Fruit fly (Drosophila melanogaster) whole organism, embryonic: ENCODE data around the gene CG12118.
A peak's percentile ranks its signal among the peaks of the same experiment; 100 is the strongest.

ENCODE experiments used
- Awh ChIP-seq: fragments of 200-800 bp; sonication (Bioruptor generic); IDR thresholded peaks from 2 replicates; pipeline ENCODE4, ENCODE4 v1.3.6; 2022; ENCODE audit warnings: missing biosample characterization, missing genetic modification characterization
- C15 ChIP-seq: fragments of 200-800 bp; sonication (Bioruptor generic); IDR thresholded peaks from 3 replicates; pipeline ENCODE4 v1.3.6; 2022; ENCODE audit warnings: missing biosample characterization, missing genetic modification characterization
- CG10267 ChIP-seq: fragments of 200-800 bp; sonication (Bioruptor generic); optimal IDR thresholded peaks from 2 replicates; lab custom pipeline; 2018; ENCODE audit warnings: missing biosample characterization, mild to moderate bottlenecking, missing genetic modification characterization, moderate library complexity
- CG11695 ChIP-seq: fragments of 200-800 bp; sonication (Bioruptor generic); IDR thresholded peaks from 3 replicates; pipeline ENCODE4 v1.3.6; 2022; ENCODE audit warnings: missing biosample characterization, missing genetic modification characterization
- CG12236 ChIP-seq: fragments of 200-800 bp; sonication (Bioruptor generic); optimal IDR thresholded peaks from 2 replicates; lab custom pipeline; 2016; ENCODE audit warnings: missing biosample characterization, missing genetic modification characterization
- CG12744 ChIP-seq: fragments of 200-800 bp; sonication (Bioruptor generic); optimal IDR thresholded peaks from 2 replicates; lab custom pipeline; 2016; ENCODE audit warnings: missing biosample characterization, missing genetic modification characterization
- CG13287 ChIP-seq: fragments of 200-800 bp; sonication (Bioruptor generic); IDR thresholded peaks from 2 replicates; pipeline ENCODE4 v1.3.6; 2022; ENCODE audit warnings: missing biosample characterization, missing genetic modification characterization; ENCODE audit not compliant: partially characterized antibody
- CG13894 ChIP-seq: fragments of 200-800 bp; sonication (Bioruptor generic); optimal IDR thresholded peaks from 3 replicates; lab custom pipeline; 2018; ENCODE audit warnings: missing biosample characterization, mild to moderate bottlenecking, missing genetic modification characterization, moderate library complexity
- CG14050 ChIP-seq: fragments of 200-800 bp; sonication (Bioruptor generic); IDR thresholded peaks from 3 replicates; pipeline ENCODE4 v1.3.6; 2022; ENCODE audit warnings: missing biosample characterization, missing genetic modification characterization
- CG15479 ChIP-seq: fragments of 200-800 bp; sonication (Bioruptor generic); optimal IDR thresholded peaks from 3 replicates; lab custom pipeline; 2019; ENCODE audit warnings: missing biosample characterization, mild to moderate bottlenecking, missing genetic modification characterization, moderate library complexity
- CG17612 ChIP-seq: fragments of 200-800 bp; sonication (Bioruptor generic); IDR thresholded peaks from 2 replicates; pipeline ENCODE4 v1.3.6; 2022; ENCODE audit warnings: missing biosample characterization, missing genetic modification characterization
- CG2129 ChIP-seq: fragments of 200-800 bp; sonication (Bioruptor generic); IDR thresholded peaks from 2 replicates; pipeline ENCODE4 v1.3.6; 2022; ENCODE audit warnings: missing biosample characterization, missing genetic modification characterization; ENCODE audit not compliant: partially characterized antibody
- CG32772 ChIP-seq: fragments of 200-800 bp; sonication (Bioruptor generic); IDR thresholded peaks from 2 replicates; pipeline ENCODE4 v1.3.6; 2022; ENCODE audit warnings: missing biosample characterization, missing genetic modification characterization
- CG34376 ChIP-seq: fragments of 200-800 bp; sonication (Bioruptor generic); optimal IDR thresholded peaks from 2 replicates; lab custom pipeline; 2018; ENCODE audit warnings: missing biosample characterization, mild to moderate bottlenecking, missing genetic modification characterization
- CG3726 ChIP-seq: fragments of 200-800 bp; sonication (Bioruptor generic); IDR thresholded peaks from 3 replicates; pipeline ENCODE4, ENCODE4 v1.3.6; 2022; ENCODE audit warnings: missing biosample characterization, missing genetic modification characterization
- CG4282 ChIP-seq: fragments of 200-800 bp; sonication (Bioruptor generic); optimal IDR thresholded peaks from 2 replicates; lab custom pipeline; 2016; ENCODE audit warnings: missing biosample characterization, missing genetic modification characterization
- CG5953 ChIP-seq: fragments of 200-800 bp; sonication (Bioruptor generic); IDR thresholded peaks from 2 replicates; pipeline ENCODE4 v1.3.6; 2022; ENCODE audit warnings: missing biosample characterization, missing genetic modification characterization
- CG6854 ChIP-seq: fragments of 200-800 bp; sonication (Bioruptor generic); optimal IDR thresholded peaks from 3 replicates; lab custom pipeline; 2017; ENCODE audit warnings: missing biosample characterization, mild to moderate bottlenecking, missing genetic modification characterization
- CG8388 ChIP-seq: fragments of 200-800 bp; sonication (Bioruptor generic); optimal IDR thresholded peaks from 2 replicates; lab custom pipeline; 2019; ENCODE audit warnings: missing biosample characterization, mild to moderate bottlenecking, missing genetic modification characterization, moderate library complexity
- D19A ChIP-seq: fragments of 200-800 bp; optimal IDR thresholded peaks from 3 replicates; lab custom pipeline; 2019; ENCODE audit warnings: missing biosample characterization, mild to moderate bottlenecking, missing genetic modification characterization, moderate library complexity
- Dad ChIP-seq: fragments of 200-800 bp; sonication (Bioruptor generic); optimal IDR thresholded peaks from 3 replicates; lab custom pipeline; 2016; ENCODE audit warnings: missing biosample characterization, missing genetic modification characterization
- ERR ChIP-seq: fragments of 200-800 bp; sonication (Bioruptor generic); optimal IDR thresholded peaks from 2 replicates; lab custom pipeline; 2016; ENCODE audit warnings: missing biosample characterization, missing genetic modification characterization
- Elba2 ChIP-seq: fragments of 200-800 bp; sonication (Bioruptor generic); optimal IDR thresholded peaks from 3 replicates; lab custom pipeline; 2016; ENCODE audit warnings: missing biosample characterization, missing genetic modification characterization
- Ets97D ChIP-seq: fragments of 200-800 bp; sonication (Bioruptor generic); optimal IDR thresholded peaks from 3 replicates; lab custom pipeline; 2016; ENCODE audit warnings: missing biosample characterization, missing genetic modification characterization
- GATAe ChIP-seq: fragments of 200-800 bp; sonication (Bioruptor generic); conservative IDR thresholded peaks from 2 replicates; pipeline ENCODE4 v1.3.6; 2022; ENCODE audit warnings: missing biosample characterization, missing genetic modification characterization
- Med ChIP-seq: fragments of 200-800 bp; sonication (Bioruptor generic); peaks from one replicate; lab custom pipeline; 2016; ENCODE audit warnings: missing biosample characterization, missing genetic modification characterization, mild to moderate bottlenecking, inconsistent platforms, moderate library complexity
- NC2β ChIP-seq: fragments of 200-800 bp; sonication (Bioruptor generic); optimal IDR thresholded peaks from 2 replicates; lab custom pipeline; 2016; ENCODE audit warnings: missing biosample characterization, missing genetic modification characterization
- Optix ChIP-seq: fragments of 200-800 bp; sonication (Bioruptor generic); IDR thresholded peaks from 3 replicates; pipeline ENCODE4 v1.3.6; 2022; ENCODE audit warnings: missing biosample characterization, missing genetic modification characterization
- Ptx1 ChIP-seq: fragments of 200-800 bp; sonication (Bioruptor generic); IDR thresholded peaks from 2 replicates; pipeline ENCODE4 v1.3.6; 2022; ENCODE audit warnings: missing biosample characterization, missing genetic modification characterization
- Taf1 ChIP-seq: fragments of 200-800 bp; sonication (Bioruptor generic); IDR thresholded peaks from 2 replicates; pipeline ENCODE4 v1.3.6; 2022; ENCODE audit warnings: missing biosample characterization, missing genetic modification characterization
- Vsx1 ChIP-seq: fragments of 200-800 bp; sonication (Bioruptor generic); optimal IDR thresholded peaks from 2 replicates; lab custom pipeline; 2017; ENCODE audit warnings: missing biosample characterization, mild to moderate bottlenecking, missing genetic modification characterization, missing genetic modification reagents
- ac ChIP-seq: fragments of 200-800 bp; sonication (Bioruptor generic); optimal IDR thresholded peaks from 3 replicates; lab custom pipeline; 2017; ENCODE audit warnings: missing biosample characterization, mild to moderate bottlenecking, missing genetic modification characterization
- aop ChIP-seq: fragments of 200-800 bp; sonication (Bioruptor generic); IDR thresholded peaks from 2 replicates; pipeline ENCODE4 v1.3.6; 2022; ENCODE audit warnings: missing biosample characterization, missing genetic modification characterization
- br ChIP-seq: fragments of >200 bp; optimal IDR thresholded peaks from 2 replicates; lab custom pipeline; 2017
- cad ChIP-seq: fragments of >200 bp; optimal IDR thresholded peaks from 2 replicates; lab custom pipeline; 2017; ENCODE audit warnings: missing biosample characterization, missing genetic modification characterization
- chinmo ChIP-seq: fragments of 200-800 bp; sonication (Bioruptor generic); IDR thresholded peaks from 4 replicates; pipeline ENCODE4 v1.3.6; 2022; ENCODE audit warnings: missing biosample characterization, missing genetic modification characterization; ENCODE audit not compliant: partially characterized antibody
- crol ChIP-seq: fragments of 200-800 bp; sonication (Bioruptor generic); IDR thresholded peaks from 2 replicates; pipeline ENCODE4 v1.3.6; 2022; ENCODE audit warnings: missing biosample characterization, missing genetic modification characterization
- dimm ChIP-seq: fragments of 200-800 bp; sonication (Bioruptor generic); IDR thresholded peaks from 2 replicates; pipeline ENCODE4 v1.3.6; 2022; ENCODE audit warnings: missing biosample characterization, missing genetic modification characterization
- esg ChIP-seq: fragments of 200-800 bp; sonication (Bioruptor generic); conservative IDR thresholded peaks from 2 replicates; pipeline ENCODE4 v1.3.6; 2022; ENCODE audit warnings: missing biosample characterization, missing genetic modification characterization
- ftz-f1 ChIP-seq: fragments of 200-800 bp; sonication (Bioruptor generic); optimal IDR thresholded peaks from 2 replicates; lab custom pipeline; 2016; ENCODE audit warnings: missing biosample characterization, missing genetic modification characterization
- gcm ChIP-seq: fragments of 200-800 bp; sonication (Bioruptor generic); optimal IDR thresholded peaks from 2 replicates; lab custom pipeline; 2019; ENCODE audit warnings: missing biosample characterization, mild to moderate bottlenecking, missing genetic modification characterization, moderate library complexity
- gsb ChIP-seq: fragments of 200-800 bp; sonication (Bioruptor generic); IDR thresholded peaks from 2 replicates; pipeline ENCODE4 v1.3.6; 2022; ENCODE audit warnings: missing biosample characterization, missing genetic modification characterization
- gt ChIP-seq: fragments of 200-800 bp; sonication (Bioruptor generic); IDR thresholded peaks from 2 replicates; pipeline ENCODE4 v1.3.6; 2022; ENCODE audit warnings: missing biosample characterization, missing genetic modification characterization
- ham ChIP-seq: fragments of 200-800 bp; sonication (Bioruptor generic); IDR thresholded peaks from 2 replicates; pipeline ENCODE4 v1.3.6; 2022; ENCODE audit warnings: missing biosample characterization, missing genetic modification characterization
- hth ChIP-seq: fragments of >200 bp; optimal IDR thresholded peaks from 2 replicates; lab custom pipeline; 2017; ENCODE audit warnings: inconsistent platforms
- ind ChIP-seq: fragments of 200-800 bp; sonication (Bioruptor generic); optimal IDR thresholded peaks from 3 replicates; lab custom pipeline; 2016; ENCODE audit warnings: missing biosample characterization, missing genetic modification characterization
- lmd ChIP-seq: fragments of 200-800 bp; sonication (Bioruptor generic); IDR thresholded peaks from 2 replicates; pipeline ENCODE4 v1.3.6; 2022; ENCODE audit warnings: missing biosample characterization, missing genetic modification characterization
- onecut ChIP-seq: fragments of 200-800 bp; sonication (Bioruptor generic); IDR thresholded peaks from 2 replicates; pipeline ENCODE4 v1.3.6; 2022; ENCODE audit warnings: missing biosample characterization, missing genetic modification characterization
- p53 ChIP-seq: fragments of 200-800 bp; sonication (Bioruptor generic); optimal IDR thresholded peaks from 2 replicates; lab custom pipeline; 2016; ENCODE audit warnings: missing biosample characterization, missing genetic modification characterization
- pzg ChIP-seq: fragments of 200-800 bp; sonication (Bioruptor generic); optimal IDR thresholded peaks from 3 replicates; lab custom pipeline; 2018; ENCODE audit warnings: missing biosample characterization, mild to moderate bottlenecking, missing genetic modification characterization, moderate library complexity
- sima ChIP-seq: fragments of 200-800 bp; sonication (Bioruptor generic); optimal IDR thresholded peaks from 2 replicates; lab custom pipeline; 2016; ENCODE audit warnings: missing biosample characterization, missing genetic modification characterization
- slou ChIP-seq: fragments of 200-800 bp; sonication (Bioruptor generic); optimal IDR thresholded peaks from 3 replicates; lab custom pipeline; 2016; ENCODE audit warnings: missing biosample characterization, missing genetic modification characterization
- yki ChIP-seq: fragments of >200 bp; optimal IDR thresholded peaks from 3 replicates; lab custom pipeline; 2018

CG12118 gene

dm6 chrX:9243417-9243884, 47.2 kb upstream of the CG12118 start, which contains the start of the genes mxc and Larp7 (continued):
- TF ChIP-seq hth (no peak), Vsx1 (GFP tag; lab: Kevin White, UChicago) (no peak), D19A (tag; lab: Kevin White, UChicago) (no peak), ham (GFP tag; lab: Robert Waterston, UW) (no peak), Ptx1 (peak; percentile 55; the same call in 1 of the 2 replicates), CG10267 (peak; percentile 80), Taf1 (GFP tag; lab: Robert Waterston, UW) (0 out of 2 replicates have a peak, but pooled peaks have one; percentile 28), gcm (GFP tag; lab: Kevin White, UChicago) (no peak), Awh (GFP tag; lab: Robert Waterston, UW) (no peak), sima (no peak), crol (GFP tag; lab: Robert Waterston, UW) (no peak), GATAe (GFP tag; lab: Robert Waterston, UW) (no peak), aop (no peak), CG2129 (GFP tag; lab: Robert Waterston, UW) (peak; percentile 80), lmd (GFP tag; lab: Robert Waterston, UW) (peak; percentile 29; the same call in 1 of the 2 replicates), CG6854 (GFP tag; lab: Kevin White, UChicago) (no peak), onecut (no peak), dimm (GFP tag; lab: Robert Waterston, UW) (no peak), CG13287 (GFP tag; lab: Robert Waterston, UW) (peak; percentile 85), gsb (no peak), pzg (GFP tag; lab: Kevin White, UChicago) (peak; percentile 65), CG32772 (GFP tag; lab: Robert Waterston, UW) (peak; percentile 41; the same call in 1 of the 2 replicates), Dad (peak; percentile 30), cad (GFP tag; lab: Kevin White, UChicago) (no peak), CG4282 (peak; percentile 16), CG8388 (GFP tag; lab: Kevin White, UChicago) (peak; percentile 7), chinmo (GFP tag; lab: Robert Waterston, UW) (peak; percentile 79; the same call in 2 of the 4 replicates), ac (GFP tag; lab: Kevin White, UChicago) (no peak), CG12744 (GFP tag; lab: Kevin White, UChicago) (no peak), CG3726 (no peak), ind (GFP tag; lab: Kevin White, UChicago) (peak; percentile 69), Optix (peak; percentile 32; the same call in 1 of the 3 replicates), CG13894 (tag; lab: Kevin White, UChicago) (no peak), CG11695 (GFP tag; lab: Robert Waterston, UW) (no peak), yki (lab: Kevin White, UChicago) (no peak), CG12236 (GFP tag; lab: Kevin White, UChicago) (no peak), Med (peak; percentile 93), Elba2 (GFP tag; lab: Kevin White, UChicago) (peak; percentile 82), NC2β (peak; percentile 36), CG5953 (GFP tag; lab: Robert Waterston, UW) (no peak), ERR (peak; percentile 24), CG14050 (GFP tag; lab: Robert Waterston, UW) (peak; percentile 24; the same call in 1 of the 3 replicates), ftz-f1 (peak; percentile 13), CG15479 (GFP tag; lab: Kevin White, UChicago) (no peak), CG34376 (peak; percentile 38), p53 (GFP tag; lab: Kevin White, UChicago) (no peak), br (lab: Kevin White, UChicago) (no peak), slou (GFP tag; lab: Kevin White, UChicago) (no peak), CG17612 (GFP tag; lab: Robert Waterston, UW) (no peak), gt (GFP tag; lab: Robert Waterston, UW) (no peak), C15 (GFP tag; lab: Robert Waterston, UW) (no peak), Ets97D (GFP tag; lab: Kevin White, UChicago) (peak; percentile 64), esg (GFP tag; lab: Robert Waterston, UW) (peak; percentile 40; the same call in 1 of the 2 replicates)
